Fruit fly (Drosophila melanogaster) whole organism, prepupa: ENCODE data around the gene CG13113.

Experiments used
- Blimp-1 ChIP-seq: fragments of 200-800 bp; sonication (Bioruptor generic); optimal IDR thresholded peaks from 3 replicates; lab custom pipeline; 2017; ENCODE audit warnings: missing biosample characterization, missing genetic modification characterization, mild to moderate bottlenecking, moderate library complexity, missing genetic modification reagents
- CG10631 ChIP-seq: fragments of 200-800 bp; sonication (Bioruptor generic); optimal IDR thresholded peaks from 2 replicates; lab custom pipeline; 2016; ENCODE audit warnings: missing biosample characterization, missing genetic modification characterization
- CG10669 ChIP-seq: fragments of 200-800 bp; sonication (Bioruptor generic); optimal IDR thresholded peaks from 3 replicates; lab custom pipeline; 2018; ENCODE audit warnings: missing biosample characterization, mild to moderate bottlenecking, missing genetic modification characterization, moderate library complexity
- CG11294 ChIP-seq: fragments of 200-800 bp; sonication (Bioruptor generic); IDR thresholded peaks from 2 replicates; pipeline ENCODE4 v1.3.6; 2022; ENCODE audit warnings: missing biosample characterization, missing genetic modification characterization
- CG11762 ChIP-seq: fragments of 200-800 bp; sonication (Bioruptor generic); optimal IDR thresholded peaks from 3 replicates; lab custom pipeline; 2016; ENCODE audit warnings: missing biosample characterization, missing genetic modification characterization; ENCODE audit not compliant: insufficient read depth
- CG11902 ChIP-seq: fragments of 200-800 bp; sonication (Bioruptor generic); optimal IDR thresholded peaks from 3 replicates; lab custom pipeline; 2016; ENCODE audit warnings: missing biosample characterization, missing genetic modification characterization
- CG15336 ChIP-seq: fragments of 200-800 bp; sonication (Bioruptor generic); IDR thresholded peaks from 2 replicates; pipeline ENCODE4 v1.3.6; 2022; ENCODE audit warnings: missing biosample characterization, missing genetic modification characterization
- CG16779 ChIP-seq: fragments of 200-800 bp; sonication (Bioruptor generic); optimal IDR thresholded peaks from 3 replicates; lab custom pipeline; 2017; ENCODE audit warnings: missing biosample characterization, mild to moderate bottlenecking, missing genetic modification characterization
- CG3032 ChIP-seq: fragments of 200-800 bp; optimal IDR thresholded peaks from 2 replicates; lab custom pipeline; 2019; ENCODE audit warnings: missing biosample characterization, mild to moderate bottlenecking, missing genetic modification characterization, moderate library complexity
- CG31627 ChIP-seq: fragments of 200-800 bp; sonication (Bioruptor generic); optimal IDR thresholded peaks from 3 replicates; lab custom pipeline; 2016; ENCODE audit warnings: missing biosample characterization, missing genetic modification characterization
- CG34406 ChIP-seq: fragments of 200-800 bp; sonication (Bioruptor generic); optimal IDR thresholded peaks from 3 replicates; lab custom pipeline; 2016; ENCODE audit warnings: missing biosample characterization, missing genetic modification characterization
- CG3919 ChIP-seq: fragments of 200-800 bp; sonication (Bioruptor generic); optimal IDR thresholded peaks from 3 replicates; lab custom pipeline; 2016; ENCODE audit warnings: missing biosample characterization, missing genetic modification characterization
- CG4318 ChIP-seq: fragments of 200-800 bp; sonication (Bioruptor generic); optimal IDR thresholded peaks from 3 replicates; lab custom pipeline; 2017; ENCODE audit warnings: missing biosample characterization, mild to moderate bottlenecking, missing genetic modification characterization
- CG6163 ChIP-seq: fragments of 200-800 bp; sonication (Bioruptor generic); IDR thresholded peaks from 3 replicates; pipeline ENCODE4 v1.3.6; 2022; ENCODE audit warnings: missing biosample characterization, missing genetic modification characterization
- CG6276 ChIP-seq: fragments of 200-800 bp; sonication (Bioruptor generic); optimal IDR thresholded peaks from 2 replicates; lab custom pipeline; 2017; ENCODE audit warnings: missing biosample characterization, mild to moderate bottlenecking, missing genetic modification characterization
- CG6854 ChIP-seq: fragments of 200-800 bp; sonication (Bioruptor generic); optimal IDR thresholded peaks from 2 replicates; lab custom pipeline; 2017; ENCODE audit warnings: missing biosample characterization, mild to moderate bottlenecking, missing genetic modification characterization
- CG7368 ChIP-seq: fragments of 200-800 bp; sonication (Bioruptor generic); optimal IDR thresholded peaks from 3 replicates; lab custom pipeline; 2016; ENCODE audit warnings: missing biosample characterization, missing genetic modification characterization
- CG8119 ChIP-seq: fragments of 200-800 bp; sonication (Bioruptor generic); IDR thresholded peaks from 3 replicates; pipeline ENCODE4 v1.3.6; 2022; ENCODE audit warnings: missing biosample characterization, missing genetic modification characterization
- CG8632 ChIP-seq: fragments of 200-800 bp; sonication (Bioruptor generic); optimal IDR thresholded peaks from 3 replicates; lab custom pipeline; 2016; ENCODE audit warnings: missing biosample characterization, missing genetic modification characterization
- CG9139 ChIP-seq: fragments of 200-800 bp; sonication (Bioruptor generic); optimal IDR thresholded peaks from 3 replicates; lab custom pipeline; 2017; ENCODE audit warnings: missing biosample characterization, mild to moderate bottlenecking, missing genetic modification characterization
- Eip78C ChIP-seq: fragments of 200-800 bp; sonication (Bioruptor generic); peaks from one replicate; lab custom pipeline; 2016; ENCODE audit warnings: missing biosample characterization, missing genetic modification characterization
- Gug ChIP-seq: fragments of 200-800 bp; sonication (Bioruptor generic); IDR thresholded peaks from 2 replicates; pipeline ENCODE4 v1.3.6; 2022; ENCODE audit warnings: missing biosample characterization, missing genetic modification characterization
- Lpt ChIP-seq: fragments of 200-800 bp; sonication (Bioruptor generic); optimal IDR thresholded peaks from 3 replicates; lab custom pipeline; 2016; ENCODE audit warnings: missing biosample characterization, missing genetic modification characterization
- Sox14 ChIP-seq: fragments of 200-800 bp; sonication (Bioruptor generic); optimal IDR thresholded peaks from 3 replicates; lab custom pipeline; 2016; ENCODE audit warnings: missing biosample characterization, missing genetic modification characterization
- Sox15 ChIP-seq: fragments of 200-800 bp; sonication (Bioruptor generic); optimal IDR thresholded peaks from 3 replicates; lab custom pipeline; 2016; ENCODE audit warnings: missing biosample characterization, missing genetic modification characterization
- cyc ChIP-seq: fragments of 200-800 bp; sonication (Bioruptor generic); optimal IDR thresholded peaks from 3 replicates; lab custom pipeline; 2016; ENCODE audit warnings: missing biosample characterization, missing genetic modification characterization
- dac ChIP-seq: fragments of 200-800 bp; sonication (Bioruptor generic); optimal IDR thresholded peaks from 2 replicates; lab custom pipeline; 2017; ENCODE audit warnings: missing biosample characterization, mild to moderate bottlenecking, missing genetic modification characterization
- dsx ChIP-seq: fragments of 200-800 bp; optimal IDR thresholded peaks from 3 replicates; lab custom pipeline; 2019; ENCODE audit warnings: missing biosample characterization, mild to moderate bottlenecking, missing genetic modification characterization, moderate library complexity; ENCODE audit not compliant: poor library complexity, severe bottlenecking
- eg ChIP-seq: fragments of 200-800 bp; sonication (Bioruptor generic); IDR thresholded peaks from 3 replicates; pipeline ENCODE4 v1.3.6; 2022; ENCODE audit warnings: missing biosample characterization, missing genetic modification characterization
- esn ChIP-seq: fragments of 200-800 bp; sonication (Bioruptor generic); optimal IDR thresholded peaks from 2 replicates; lab custom pipeline; 2016; ENCODE audit warnings: missing biosample characterization, mild to moderate bottlenecking, missing genetic modification characterization, moderate library complexity
- fkh ChIP-seq: fragments of 200-800 bp; sonication (Bioruptor generic); optimal IDR thresholded peaks from 3 replicates; lab custom pipeline; 2017; ENCODE audit warnings: missing biosample characterization, mild to moderate bottlenecking, missing genetic modification characterization, moderate library complexity
- net ChIP-seq: fragments of 200-800 bp; sonication (Bioruptor generic); optimal IDR thresholded peaks from 3 replicates; lab custom pipeline; 2016; ENCODE audit warnings: missing biosample characterization, missing genetic modification characterization
- salr ChIP-seq, 2 experiments: fragments of 200-800 bp; sonication (Bioruptor generic); optimal IDR thresholded peaks; 3 replicates each; lab custom pipeline; 2016 to 2018; ENCODE audit warnings: missing biosample characterization in 2 of 2, missing genetic modification characterization in 2 of 2, mild to moderate bottlenecking in 1 of 2
- spab ChIP-seq: fragments of 200-800 bp; sonication (Bioruptor generic); optimal IDR thresholded peaks from 2 replicates; lab custom pipeline; 2017; ENCODE audit warnings: missing biosample characterization, mild to moderate bottlenecking, missing genetic modification characterization, missing genetic modification reagents
- svp ChIP-seq: fragments of 200-800 bp; sonication (Bioruptor generic); peaks from one replicate; lab custom pipeline; 2016; ENCODE audit warnings: missing biosample characterization, missing genetic modification characterization
- topi ChIP-seq: fragments of 200-800 bp; sonication (Bioruptor generic); optimal IDR thresholded peaks from 3 replicates; lab custom pipeline; 2016; ENCODE audit warnings: missing biosample characterization, missing genetic modification characterization
- vri ChIP-seq: fragments of 200-800 bp; sonication (Bioruptor generic); optimal IDR thresholded peaks from 3 replicates; lab custom pipeline; 2016; ENCODE audit warnings: missing biosample characterization, mild to moderate bottlenecking, missing genetic modification characterization

CG13113 gene

DNA sequence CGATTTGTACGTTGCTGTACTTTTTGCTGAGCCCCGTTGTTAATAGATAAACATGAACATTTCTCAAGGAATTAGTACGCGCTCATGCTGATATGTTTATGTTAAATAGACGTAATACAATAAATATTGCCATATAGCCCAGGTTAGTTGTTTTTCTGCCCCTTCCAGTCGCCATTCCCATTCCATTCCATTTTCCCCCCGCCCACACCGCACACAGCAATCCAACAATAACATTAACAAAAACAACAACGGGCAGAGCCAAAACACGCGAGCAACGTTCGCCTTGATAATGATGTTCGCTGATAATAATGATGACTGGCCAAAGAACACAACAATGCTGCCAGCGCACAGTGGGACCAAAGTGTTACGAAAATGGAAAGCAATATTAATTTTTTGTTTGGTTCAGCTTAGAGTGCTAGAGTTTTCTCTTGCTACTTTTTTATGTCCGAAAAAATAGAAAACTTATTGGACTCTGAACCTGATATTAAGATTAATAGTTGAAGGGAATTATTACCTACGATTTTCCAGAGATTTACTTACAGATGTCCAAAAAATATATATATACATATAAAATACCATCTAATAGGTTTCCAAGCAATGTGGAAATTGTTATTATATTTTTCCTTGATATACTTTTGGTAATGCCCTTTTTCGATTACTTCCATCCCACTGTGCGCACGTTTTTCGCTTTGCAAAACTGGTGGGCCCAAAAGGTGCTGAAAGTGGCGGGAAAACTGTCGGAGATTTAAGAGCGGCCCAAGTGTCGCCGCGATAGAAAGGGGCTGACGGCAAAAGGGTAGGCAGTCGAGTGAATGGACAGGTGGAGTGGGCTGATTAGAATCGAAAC, 25.8 kb downstream of the CG13113 start (continued):
- TF ChIP-seq Gug (GFP tag; lab: Robert Waterston, UW) (peak; percentile 89), eg (GFP tag; lab: Robert Waterston, UW) (peak; percentile 92), dac (GFP tag; lab: Kevin White, UChicago) (peak; percentile 90), vri (GFP tag; lab: Kevin White, UChicago) (peak; percentile 88), CG7368 (GFP tag; lab: Kevin White, UChicago) (peak; percentile 92), Sox15 (GFP tag; lab: Kevin White, UChicago) (peak; percentile 89), Blimp-1 (peak; percentile 88), topi (GFP tag; lab: Kevin White, UChicago) (peak; percentile 95), CG15336 (GFP tag; lab: Robert Waterston, UW) (peak; percentile 95), CG16779 (tag; lab: Kevin White, UChicago) (peak; percentile 96), CG3919 (GFP tag; lab: Kevin White, UChicago) (peak; percentile 95), Lpt (GFP tag; lab: Kevin White, UChicago) (peak; percentile 96), CG8119 (GFP tag; lab: Robert Waterston, UW) (peak; percentile 97), dsx (GFP tag; lab: Kevin White, UChicago) (peak; percentile 95), Eip78C (peak; percentile 99), net (peak; percentile 97), CG31627 (GFP tag; lab: Kevin White, UChicago) (peak; percentile 88), spab (GFP tag; lab: Kevin White, UChicago) (peak; percentile 98), CG9139 (peak; percentile 90), CG11902 (GFP tag; lab: Kevin White, UChicago) (peak; percentile 90), CG11294 (GFP tag; lab: Robert Waterston, UW) (peak; percentile 90), CG3032 (peak; percentile 96), CG8632 (GFP tag; lab: Kevin White, UChicago) (peak; percentile 96), svp (GFP tag; lab: Kevin White, UChicago) (peak; percentile 97), salr (GFP tag; optimal IDR thresholded peaks at IDR 0.05; lab: Kevin White, UChicago) (peak; percentile 81 to 99), CG10631 (GFP tag; lab: Kevin White, UChicago) (peak; percentile 96), CG6854 (GFP tag; lab: Kevin White, UChicago) (peak; percentile 89), CG10669 (GFP tag; lab: Kevin White, UChicago) (peak; percentile 95)

dm6 chr2L:9570673-9571193, 26.8 kb downstream of the CG13113 start:
- no peak for TF ChIP-seq cyc (GFP tag; lab: Kevin White, UChicago)
- no peak for TF ChIP-seq CG16779 (tag; lab: Kevin White, UChicago)
- TF ChIP-seq CG6163: 0 out of 3 replicates have a peak, but pooled peaks have one; percentile 30
- TF ChIP-seq dac (GFP tag; lab: Kevin White, UChicago): no peak
- TF ChIP-seq CG6854 (GFP tag; lab: Kevin White, UChicago): peak; percentile 11
- 0 out of 3 replicates have a peak, but pooled peaks have one; percentile 24 for TF ChIP-seq eg (GFP tag; lab: Robert Waterston, UW)
- no peak for TF ChIP-seq CG31627 (GFP tag; lab: Kevin White, UChicago)
- TF ChIP-seq dsx (GFP tag; lab: Kevin White, UChicago): peak; percentile 89
- peak; percentile 40 for TF ChIP-seq CG15336 (GFP tag; lab: Robert Waterston, UW)
- no peak for TF ChIP-seq esn (GFP tag; lab: Kevin White, UChicago)
- peak; percentile 39 for TF ChIP-seq Eip78C
- TF ChIP-seq CG3032: no peak
- TF ChIP-seq CG10669 (GFP tag; lab: Kevin White, UChicago): no peak
- peak; percentile 19 for TF ChIP-seq spab (GFP tag; lab: Kevin White, UChicago)
- TF ChIP-seq Sox14 (GFP tag; lab: Kevin White, UChicago): peak; percentile 3
- no peak for TF ChIP-seq CG11762
- TF ChIP-seq CG4318 (GFP tag; lab: Kevin White, UChicago): no peak
- TF ChIP-seq fkh: peak; percentile 94
- TF ChIP-seq CG34406 (GFP tag; lab: Kevin White, UChicago): no peak
- peak; percentile 55 for TF ChIP-seq CG6276 (GFP tag; lab: Kevin White, UChicago)
